Fruit fly (Drosophila melanogaster): ENCODE measurements around the gene Nnk.

Gene Nnk

dm6 chr3R:17807035-17807606 lies 2.1 kb upstream of the Nnk start, which contains the start of gene CG17801:
Gene CG17801, minus strand, starts transcription at chr3R:17807085.
- TF ChIP-seq CG8632 (GFP tag; optimal IDR thresholded peaks at IDR 0.05) (no peak), svp (GFP tag) (no peak), Gug (GFP tag; IDR thresholded peaks at IDR 0.05) (no peak), CG6792 (GFP tag; optimal IDR thresholded peaks at IDR 0.05) (no peak), pdm3 (GFP tag; optimal IDR thresholded peaks at IDR 0.05) (no peak), fkh (GFP tag; optimal IDR thresholded peaks at IDR 0.05) (no peak), achi (GFP tag; optimal IDR thresholded peaks at IDR 0.05) (no peak), Sox14 (GFP tag; optimal IDR thresholded peaks at IDR 0.05) (no peak), Ets21C (GFP tag; optimal IDR thresholded peaks at IDR 0.05) (no peak), OdsH (GFP tag; optimal IDR thresholded peaks at IDR 0.05) (no peak), CG6854 (GFP tag; optimal IDR thresholded peaks at IDR 0.05) (no peak), fd59A (GFP tag; optimal IDR thresholded peaks at IDR 0.05) (no peak), CG16779 (tag; optimal IDR thresholded peaks at IDR 0.05) (no peak), CG15336 (GFP tag; IDR thresholded peaks at IDR 0.05) (no peak), CG10669 (GFP tag; optimal IDR thresholded peaks at IDR 0.05) (no peak)

DNA sequence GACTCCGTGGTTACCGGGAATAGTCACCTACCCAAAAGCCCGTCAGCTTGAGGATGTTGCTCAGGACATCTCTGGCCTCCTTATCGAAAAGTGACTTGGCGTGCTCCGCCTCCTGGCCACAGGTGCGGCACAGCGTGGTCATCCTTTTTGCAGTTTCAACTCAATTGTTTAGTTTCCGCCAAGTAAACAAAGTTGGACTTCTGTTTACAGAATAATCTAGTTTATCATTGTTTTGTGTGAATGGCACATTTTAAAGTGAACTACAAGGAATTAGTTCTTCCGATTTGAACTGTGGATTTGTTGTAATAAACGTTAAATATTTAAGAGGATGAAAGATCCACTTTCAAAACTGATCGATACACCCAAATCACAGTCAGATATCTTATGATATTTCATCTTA lies 2.0 kb downstream of the Nnk start, which contains the start of gene CG17806:
Gene CG17806 (minus strand): TSS at position 236 of the 400 bp plus-strand sequence.
- TF ChIP-seq fkh (GFP tag; optimal IDR thresholded peaks at IDR 0.05) (peak; percentile 87), fd59A (GFP tag; optimal IDR thresholded peaks at IDR 0.05) (no peak), ss (GFP tag; optimal IDR thresholded peaks at IDR 0.05) (no peak), Ets96B (tag; optimal IDR thresholded peaks at IDR 0.05) (peak; percentile 4)

DNA sequence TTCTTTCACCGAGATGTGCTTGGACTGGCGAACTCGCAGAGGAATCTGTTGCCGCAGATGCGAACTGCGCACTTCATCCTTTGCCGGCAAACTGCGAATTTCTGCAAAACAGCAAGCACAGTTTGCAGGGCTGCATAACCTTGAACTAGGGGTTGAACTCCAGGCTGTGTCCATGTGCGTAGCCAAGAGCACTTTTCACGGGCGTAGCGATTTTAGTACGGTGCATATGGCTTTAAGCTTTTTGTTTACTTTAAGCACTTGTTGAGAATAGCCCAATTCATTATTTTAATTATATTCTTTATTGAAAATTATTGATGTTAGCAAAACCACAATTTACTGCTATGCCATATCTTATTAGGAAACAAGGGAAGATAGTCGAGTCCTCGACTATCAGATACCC lies 3.8 kb downstream of the Nnk start, which contains the start of gene CG17803:
Gene CG17803 (minus strand): TSS at position 249 of the 400 bp plus-strand sequence.
- TF ChIP-seq ss (GFP tag; optimal IDR thresholded peaks at IDR 0.05) (no peak), CG10669 (GFP tag; optimal IDR thresholded peaks at IDR 0.05) (no peak), CG34406 (GFP tag; optimal IDR thresholded peaks at IDR 0.05) (no peak), Lpt (GFP tag; optimal IDR thresholded peaks at IDR 0.05) (no peak), Eip78C (GFP tag) (no peak), CG15336 (GFP tag; IDR thresholded peaks at IDR 0.05) (no peak), CG6792 (GFP tag; optimal IDR thresholded peaks at IDR 0.05) (no peak), topi (GFP tag; optimal IDR thresholded peaks at IDR 0.05) (no peak), salr (GFP tag; optimal IDR thresholded peaks at IDR 0.05) (no peak), dac (GFP tag; optimal IDR thresholded peaks at IDR 0.05) (no peak), CG6854 (GFP tag; optimal IDR thresholded peaks at IDR 0.05) (no peak), Hr4 (GFP tag; optimal IDR thresholded peaks at IDR 0.05) (no peak), eg (GFP tag; IDR thresholded peaks at IDR 0.05) (no peak)

- TF ChIP-seq CG6276 (GFP tag; optimal IDR thresholded peaks at IDR 0.05): no peak
- peak; percentile 61 for TF ChIP-seq CG3032 (tag; optimal IDR thresholded peaks at IDR 0.05)
- peak; percentile 63 for TF ChIP-seq fd85E (GFP tag; optimal IDR thresholded peaks at IDR 0.05)
- TF ChIP-seq CG6792 (GFP tag; optimal IDR thresholded peaks at IDR 0.05): peak; percentile 75
- peak; percentile 22 for TF ChIP-seq spab (GFP tag; optimal IDR thresholded peaks at IDR 0.05)
- TF ChIP-seq CG4318 (GFP tag; optimal IDR thresholded peaks at IDR 0.05): no peak
- peak; percentile 69 for TF ChIP-seq fkh (GFP tag; optimal IDR thresholded peaks at IDR 0.05)
- TF ChIP-seq net (GFP tag; optimal IDR thresholded peaks at IDR 0.05): peak; percentile 64
- peak; percentile 89 for TF ChIP-seq lz (GFP tag; optimal IDR thresholded peaks at IDR 0.05)
- peak; percentile 73 for TF ChIP-seq Eip75B (GFP tag; optimal IDR thresholded peaks at IDR 0.05)
- peak; percentile 90 for TF ChIP-seq CG3919 (GFP tag; optimal IDR thresholded peaks at IDR 0.05)
- TF ChIP-seq CG6163 (GFP tag; IDR thresholded peaks at IDR 0.05): 0 out of 3 replicates have a peak, but pooled peaks have one; percentile 63
- peak; percentile 75 for TF ChIP-seq CG34406 (GFP tag; optimal IDR thresholded peaks at IDR 0.05)
- peak in 1 of 2 experiments; percentile 77 for TF ChIP-seq ss (GFP tag; optimal IDR thresholded peaks at IDR 0.05)
- no peak for TF ChIP-seq dsx (GFP tag; optimal IDR thresholded peaks at IDR 0.05; ENCODE audit: poor library complexity, severe bottlenecking)
- TF ChIP-seq CG31627 (GFP tag; optimal IDR thresholded peaks at IDR 0.05): peak; percentile 90
- TF ChIP-seq dac (GFP tag; optimal IDR thresholded peaks at IDR 0.05): no peak
- TF ChIP-seq esn (GFP tag; optimal IDR thresholded peaks at IDR 0.05): peak; percentile 89
- peak; percentile 71 for TF ChIP-seq Sox15 (GFP tag; optimal IDR thresholded peaks at IDR 0.05)
- TF ChIP-seq CG10669 (GFP tag; optimal IDR thresholded peaks at IDR 0.05): peak; percentile 70
- TF ChIP-seq CG16779 (tag; optimal IDR thresholded peaks at IDR 0.05): no peak
- TF ChIP-seq Sox14 (GFP tag; optimal IDR thresholded peaks at IDR 0.05): peak; percentile 76
- peak; percentile 77 for TF ChIP-seq CG8319 (GFP tag; optimal IDR thresholded peaks at IDR 0.05)
- peak; percentile 67 for TF ChIP-seq Ets21C (GFP tag; optimal IDR thresholded peaks at IDR 0.05)
- no peak for TF ChIP-seq Smox (GFP tag; optimal IDR thresholded peaks at IDR 0.05)
- TF ChIP-seq CG11762 (GFP tag; optimal IDR thresholded peaks at IDR 0.05; ENCODE audit: insufficient read depth): peak; percentile 62
- TF ChIP-seq CG6808 (GFP tag; optimal IDR thresholded peaks at IDR 0.05): peak; percentile 57
Measured at dm6 chr3R:17798211-17798737, 6.8 kb downstream of the Nnk start, which contains the start of gene CG7379. Gene CG7379, minus strand, starts transcription at chr3R:17798304.
